Fruit fly (Drosophila melanogaster) whole organism, prepupa: ENCODE measurements around the gene Cdc23.

Source experiments
- CG11762 ChIP-seq: fragments of 200-800 bp; sonication (Bioruptor generic); optimal IDR thresholded peaks from 3 replicates; lab custom pipeline; 2016; ENCODE audit warnings: missing biosample characterization, missing genetic modification characterization; ENCODE audit not compliant: insufficient read depth
- acj6 ChIP-seq: fragments of 200-800 bp; sonication (Bioruptor generic); optimal IDR thresholded peaks from 3 replicates; lab custom pipeline; 2016; ENCODE audit warnings: missing biosample characterization, missing genetic modification characterization
- ss ChIP-seq, 2 experiments: fragments of 200-800 bp; sonication (Bioruptor generic); optimal IDR thresholded peaks; 2 replicates in 1 of 2; 3 replicates in 1 of 2; lab custom pipeline; 2017 to 2018; ENCODE audit warnings: mild to moderate bottlenecking in 2 of 2, missing biosample characterization in 2 of 2, missing genetic modification characterization in 2 of 2, moderate library complexity in 1 of 2

- TF ChIP-seq acj6 (no peak), CG11762 (GFP tag; lab: Kevin White, UChicago) (no peak), ss (GFP tag; optimal IDR thresholded peaks at IDR 0.05; lab: Kevin White, UChicago) (peak in 1 of 2 experiments; percentile 49)
These were observed 24.4 kb upstream of the Cdc23 start for dm6 chr2L:20434779-20435178.
